Worm (Caenorhabditis elegans) whole organism, young adult: Measurements from ENCODE around the gene F58A6.5.

ENCODE experiments used
- Y53F4B.3 ChIP-seq: fragments of 200-800 bp; sonication (Bioruptor generic); IDR thresholded peaks from 2 replicates; pipeline ENCODE4 v1.3.6; 2022; ENCODE audit warnings: missing genetic modification reagents, missing genetic modification characterization, missing compliant biosample characterization
- Y56A3A.18 ChIP-seq: fragments of 200-800 bp; sonication (Bioruptor generic); IDR thresholded peaks from 2 replicates; pipeline ENCODE4 v1.3.6; 2022; ENCODE audit warnings: missing genetic modification reagents, missing genetic modification characterization, missing compliant biosample characterization
- ceh-91 ChIP-seq: fragments of 200-800 bp; sonication (Bioruptor generic); IDR thresholded peaks from 2 replicates; pipeline ENCODE4 v1.3.6; 2022; ENCODE audit warnings: missing genetic modification reagents, missing genetic modification characterization, missing compliant biosample characterization
- efl-1 ChIP-seq: fragments of 150-350 bp; optimal IDR thresholded peaks from 2 replicates; lab custom pipeline; 2014; ENCODE audit warnings: missing biosample characterization, missing genetic modification reagents, missing genetic modification characterization
- lin-26 ChIP-seq: fragments of 200-800 bp; sonication (Bioruptor generic); IDR thresholded peaks from 2 replicates; pipeline ENCODE4 v1.3.6; 2022; ENCODE audit warnings: missing genetic modification reagents, missing genetic modification characterization, missing compliant biosample characterization
- mel-28 ChIP-seq: sonication (generic microtip); optimal IDR thresholded peaks from 2 replicates; lab custom pipeline; 2016; ENCODE audit warnings: borderline replicate concordance, mild to moderate bottlenecking, missing genetic modification characterization, missing compliant biosample characterization
- nhr-179 ChIP-seq: sonication (generic microtip); optimal IDR thresholded peaks from 2 replicates; lab custom pipeline; 2016; ENCODE audit warnings: mild to moderate bottlenecking, missing genetic modification characterization, missing compliant biosample characterization
- pbrm-1 ChIP-seq: fragments of 200-800 bp; sonication (Bioruptor generic); IDR thresholded peaks from 2 replicates; pipeline ENCODE4 v1.3.6; 2022; ENCODE audit warnings: missing genetic modification reagents, missing genetic modification characterization, missing compliant biosample characterization
- somi-1 ChIP-seq: fragments of 200-800 bp; sonication (Bioruptor generic); optimal IDR thresholded peaks from 2 replicates; lab custom pipeline; 2018; ENCODE audit warnings: mild to moderate bottlenecking, missing genetic modification characterization, missing compliant biosample characterization
- tbx-9 ChIP-seq: sonication (generic microtip); optimal IDR thresholded peaks from 2 replicates; lab custom pipeline; 2016; ENCODE audit warnings: borderline replicate concordance, missing genetic modification characterization, inconsistent platforms, missing compliant biosample characterization
- zim-3 ChIP-seq: sonication (generic microtip); optimal IDR thresholded peaks from 2 replicates; lab custom pipeline; 2017; ENCODE audit warnings: mild to moderate bottlenecking, missing genetic modification characterization, moderate library complexity, missing compliant biosample characterization

ce11 chrII:5176934-5177333 lies 28.7 kb upstream of the F58A6.5 start:
- TF ChIP-seq mel-28 (tag; lab: Kevin White, UChicago) (no peak), zim-3 (tag; lab: Kevin White, UChicago) (no peak), somi-1 (GFP tag; lab: Kevin White, UChicago) (no peak), pbrm-1 (GFP tag; lab: Robert Waterston, UW) (no peak), nhr-179 (tag; lab: Kevin White, UChicago) (no peak), efl-1 (GFP tag; lab: Kevin White, UChicago) (no peak), Y53F4B.3 (GFP tag; lab: Robert Waterston, UW) (no peak), Y56A3A.18 (no peak), ceh-91 (GFP tag; lab: Robert Waterston, UW) (no peak), tbx-9 (no peak), lin-26 (GFP tag; lab: Robert Waterston, UW) (no peak)
